Worm (Caenorhabditis elegans) whole organism, early embryonic: Measurements from ENCODE around the gene F52C6.3.

Source experiments
- B0310.2 ChIP-seq: sonication (generic microtip); optimal IDR thresholded peaks from 2 replicates; lab custom pipeline; 2016; ENCODE audit warnings: mild to moderate bottlenecking, missing genetic modification characterization, missing compliant biosample characterization
- ama-1 ChIP-seq: fragments of 150-350 bp; optimal IDR thresholded peaks from 2 replicates; lab custom pipeline; 2014
- hmg-4 ChIP-seq: fragments of 200-800 bp; sonication (Bioruptor generic); optimal IDR thresholded peaks from 2 replicates; lab custom pipeline; 2018; ENCODE audit warnings: mild to moderate bottlenecking, missing genetic modification characterization, missing compliant biosample characterization
- hnd-1 ChIP-seq: sonication (generic microtip); optimal IDR thresholded peaks from 2 replicates; lab custom pipeline; 2016; ENCODE audit warnings: missing genetic modification characterization, missing compliant biosample characterization
- tbx-37 ChIP-seq: fragments of 200-800 bp; sonication (Bioruptor generic); conservative IDR thresholded peaks from 2 replicates; pipeline ENCODE4 v1.3.6; 2022; ENCODE audit warnings: missing genetic modification reagents, missing genetic modification characterization, missing compliant biosample characterization
- tra-4 ChIP-seq: sonication (generic microtip); optimal IDR thresholded peaks from 2 replicates; lab custom pipeline; 2017; ENCODE audit warnings: missing genetic modification characterization, missing compliant biosample characterization

DNA sequence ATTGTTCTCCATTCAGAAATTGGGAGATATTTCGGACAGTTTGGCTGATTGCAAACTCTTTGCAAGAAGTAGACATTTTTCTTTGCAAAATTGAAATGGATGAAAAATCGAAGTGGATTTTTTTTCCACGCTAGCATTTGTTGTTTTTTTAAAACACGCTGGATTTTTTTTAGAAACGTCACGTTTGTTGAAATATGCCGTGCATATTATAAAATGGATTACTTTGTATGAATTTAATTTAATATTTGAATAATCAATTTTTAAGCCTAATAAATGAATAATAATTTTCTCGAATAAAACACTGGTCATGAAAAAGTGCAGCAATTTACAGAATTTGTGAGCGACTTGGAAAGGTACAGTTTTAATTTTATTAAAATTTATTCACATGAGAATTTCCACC is 20.5 kb downstream of the F52C6.3 start, which contains the start of gene ZK250.14:
- no peak for TF ChIP-seq tra-4
- TF ChIP-seq hnd-1: no peak
- TF ChIP-seq ama-1 (lab: Kevin White, UChicago): no peak
- TF ChIP-seq B0310.2 (tag; lab: Kevin White, UChicago): no peak
- no peak for TF ChIP-seq tbx-37 (GFP tag; lab: Robert Waterston, UW)
- no peak for TF ChIP-seq hmg-4 (GFP tag; lab: Kevin White, UChicago)
